Fruit fly (Drosophila melanogaster) whole organism, embryonic: ENCODE results near the gene pxb.

Experiments used
- CG10543 ChIP-seq: fragments of 200-800 bp; sonication (Bioruptor generic); optimal IDR thresholded peaks from 3 replicates; lab custom pipeline; 2017; ENCODE audit warnings: missing biosample characterization, mild to moderate bottlenecking, missing genetic modification characterization, moderate library complexity
- CG10654 ChIP-seq: fragments of 200-800 bp; sonication (Bioruptor generic); optimal IDR thresholded peaks from 2 replicates; lab custom pipeline; 2016; ENCODE audit warnings: missing biosample characterization, missing genetic modification characterization
- CG11560 ChIP-seq: fragments of 200-800 bp; sonication (Bioruptor generic); IDR thresholded peaks from 3 replicates; pipeline ENCODE4 v1.3.6; 2022; ENCODE audit warnings: missing biosample characterization, missing genetic modification characterization
- CG12071 ChIP-seq: fragments of 200-800 bp; sonication (Bioruptor generic); optimal IDR thresholded peaks from 3 replicates; lab custom pipeline; 2018; ENCODE audit warnings: missing biosample characterization, mild to moderate bottlenecking, missing genetic modification characterization
- CG15073 ChIP-seq: fragments of 200-800 bp; sonication (Bioruptor generic); optimal IDR thresholded peaks from 2 replicates; lab custom pipeline; 2016; ENCODE audit warnings: missing biosample characterization, missing genetic modification characterization
- CG17568 ChIP-seq: fragments of 200-800 bp; sonication (Bioruptor generic); optimal IDR thresholded peaks from 2 replicates; lab custom pipeline; 2018; ENCODE audit warnings: missing biosample characterization, mild to moderate bottlenecking, missing genetic modification characterization, moderate library complexity
- CG18599 ChIP-seq: fragments of 200-800 bp; sonication (Bioruptor generic); optimal IDR thresholded peaks from 3 replicates; lab custom pipeline; 2017; ENCODE audit warnings: missing biosample characterization, missing genetic modification characterization, mild to moderate bottlenecking, moderate library complexity, missing genetic modification reagents
- CG18619 ChIP-seq: fragments of 200-800 bp; sonication (Bioruptor generic); optimal IDR thresholded peaks from 3 replicates; lab custom pipeline; 2017; ENCODE audit warnings: missing biosample characterization, mild to moderate bottlenecking, missing genetic modification characterization
- CG2199 ChIP-seq: fragments of 200-800 bp; sonication (Bioruptor generic); IDR thresholded peaks from 3 replicates; pipeline ENCODE4 v1.3.6; 2022; ENCODE audit warnings: missing biosample characterization, missing genetic modification characterization
- CG2889 ChIP-seq: fragments of 200-800 bp; sonication (Bioruptor generic); IDR thresholded peaks from 3 replicates; pipeline ENCODE4 v1.3.6; 2022; ENCODE audit warnings: missing biosample characterization, missing genetic modification characterization
- CG3281 ChIP-seq: fragments of 200-800 bp; sonication (Bioruptor generic); optimal IDR thresholded peaks from 3 replicates; lab custom pipeline; 2017; ENCODE audit warnings: missing biosample characterization, mild to moderate bottlenecking, missing genetic modification characterization
- CG34376 ChIP-seq: fragments of 200-800 bp; sonication (Bioruptor generic); optimal IDR thresholded peaks from 2 replicates; lab custom pipeline; 2018; ENCODE audit warnings: missing biosample characterization, mild to moderate bottlenecking, missing genetic modification characterization
- CG3847 ChIP-seq: fragments of 200-800 bp; sonication (Bioruptor generic); IDR thresholded peaks from 2 replicates; pipeline ENCODE4 v1.3.6; 2022; ENCODE audit warnings: missing biosample characterization, missing genetic modification characterization
- CG3995 ChIP-seq: fragments of 200-800 bp; sonication (Bioruptor generic); optimal IDR thresholded peaks from 3 replicates; lab custom pipeline; 2016; ENCODE audit warnings: missing biosample characterization, missing genetic modification characterization
- CG42726 ChIP-seq: fragments of 200-800 bp; sonication (Bioruptor generic); IDR thresholded peaks from 2 replicates; pipeline ENCODE4 v1.3.6; 2022; ENCODE audit warnings: missing biosample characterization, missing genetic modification characterization; ENCODE audit not compliant: partially characterized antibody
- CG4282 ChIP-seq: fragments of 200-800 bp; sonication (Bioruptor generic); optimal IDR thresholded peaks from 2 replicates; lab custom pipeline; 2016; ENCODE audit warnings: missing biosample characterization, missing genetic modification characterization
- CG8388 ChIP-seq: fragments of 200-800 bp; sonication (Bioruptor generic); optimal IDR thresholded peaks from 2 replicates; lab custom pipeline; 2019; ENCODE audit warnings: missing biosample characterization, mild to moderate bottlenecking, missing genetic modification characterization, moderate library complexity
- CG9727 ChIP-seq: fragments of 200-800 bp; sonication (Bioruptor generic); optimal IDR thresholded peaks from 3 replicates; lab custom pipeline; 2017; ENCODE audit warnings: missing biosample characterization, mild to moderate bottlenecking, missing genetic modification characterization
- D19B ChIP-seq: fragments of 200-800 bp; sonication (Bioruptor generic); optimal IDR thresholded peaks from 2 replicates; lab custom pipeline; 2017; ENCODE audit warnings: missing biosample characterization, mild to moderate bottlenecking, missing genetic modification characterization
- Doc2 ChIP-seq: fragments of 200-800 bp; sonication (Bioruptor generic); IDR thresholded peaks from 2 replicates; pipeline ENCODE4 v1.3.6; 2022; ENCODE audit warnings: missing biosample characterization, missing genetic modification characterization
- H2.0 ChIP-seq: fragments of 200-800 bp; sonication (Bioruptor generic); IDR thresholded peaks from 2 replicates; pipeline ENCODE4 v1.3.6; 2022; ENCODE audit warnings: missing biosample characterization, missing genetic modification characterization
- Hey ChIP-seq: fragments of 200-800 bp; sonication (Bioruptor generic); optimal IDR thresholded peaks from 3 replicates; lab custom pipeline; 2018; ENCODE audit warnings: missing biosample characterization, mild to moderate bottlenecking, missing genetic modification characterization
- Hr3 ChIP-seq: fragments of 200-800 bp; sonication (Bioruptor generic); optimal IDR thresholded peaks from 3 replicates; lab custom pipeline; 2016; ENCODE audit warnings: missing biosample characterization, missing genetic modification characterization
- Hr51 ChIP-seq, 2 experiments: fragments of 200-800 bp; sonication (Bioruptor generic); optimal IDR thresholded peaks; 2 replicates in 1 of 2; 3 replicates in 1 of 2; lab custom pipeline; 2016 to 2018; ENCODE audit warnings: missing biosample characterization in 2 of 2, missing genetic modification characterization in 2 of 2, mild to moderate bottlenecking in 1 of 2, moderate library complexity in 1 of 2
- Lim3 ChIP-seq: fragments of 200-800 bp; sonication (Bioruptor generic); IDR thresholded peaks from 2 replicates; pipeline ENCODE4 v1.3.6; 2022; ENCODE audit warnings: missing biosample characterization, missing genetic modification characterization
- Sox100B ChIP-seq: fragments of 200-800 bp; sonication (Bioruptor generic); optimal IDR thresholded peaks from 3 replicates; lab custom pipeline; 2018; ENCODE audit warnings: missing biosample characterization, mild to moderate bottlenecking, missing genetic modification characterization
- Ssrp ChIP-seq: fragments of 200-800 bp; sonication (Bioruptor generic); optimal IDR thresholded peaks from 2 replicates; lab custom pipeline; 2018; ENCODE audit warnings: missing biosample characterization, mild to moderate bottlenecking, missing genetic modification characterization, moderate library complexity
- Vsx1 ChIP-seq: fragments of 200-800 bp; sonication (Bioruptor generic); optimal IDR thresholded peaks from 2 replicates; lab custom pipeline; 2017; ENCODE audit warnings: missing biosample characterization, mild to moderate bottlenecking, missing genetic modification characterization, missing genetic modification reagents
- ara ChIP-seq: fragments of 200-800 bp; sonication (Bioruptor generic); IDR thresholded peaks from 2 replicates; pipeline ENCODE4 v1.3.6; 2022; ENCODE audit warnings: missing biosample characterization, missing genetic modification characterization
- ato ChIP-seq: fragments of 200-800 bp; sonication (Bioruptor generic); IDR thresholded peaks from 2 replicates; pipeline ENCODE4 v1.3.6; 2022; ENCODE audit warnings: missing biosample characterization, missing genetic modification characterization; ENCODE audit not compliant: partially characterized antibody
- bcd ChIP-seq: fragments of 200-800 bp; sonication (Bioruptor generic); optimal IDR thresholded peaks from 2 replicates; lab custom pipeline; 2017; ENCODE audit warnings: missing biosample characterization, mild to moderate bottlenecking, missing genetic modification characterization
- bowl ChIP-seq: fragments of 200-800 bp; sonication (Bioruptor generic); IDR thresholded peaks from 2 replicates; pipeline ENCODE4 v1.3.6; 2022; ENCODE audit warnings: missing biosample characterization, missing genetic modification characterization
- chn ChIP-seq: fragments of 200-800 bp; sonication (Bioruptor generic); optimal IDR thresholded peaks from 2 replicates; lab custom pipeline; 2016; ENCODE audit warnings: missing biosample characterization, missing genetic modification characterization
- ci ChIP-seq: fragments of 200-800 bp; sonication (Bioruptor generic); IDR thresholded peaks from 3 replicates; pipeline ENCODE4 v1.3.6; 2022; ENCODE audit warnings: missing biosample characterization, missing genetic modification characterization
- crp ChIP-seq, 2 experiments: fragments of 200-800 bp; sonication (Bioruptor generic); optimal IDR thresholded peaks; 2 replicates in 1 of 2; 3 replicates in 1 of 2; lab custom pipeline; 2017; ENCODE audit warnings: missing biosample characterization in 2 of 2, missing genetic modification characterization in 2 of 2, mild to moderate bottlenecking in 1 of 2, moderate library complexity in 1 of 2
- ems ChIP-seq: fragments of 200-800 bp; sonication (Bioruptor generic); optimal IDR thresholded peaks from 3 replicates; lab custom pipeline; 2016; ENCODE audit warnings: missing biosample characterization, missing genetic modification characterization
- exex ChIP-seq: fragments of 200-800 bp; sonication (Bioruptor generic); optimal IDR thresholded peaks from 4 replicates; lab custom pipeline; 2018; ENCODE audit warnings: missing biosample characterization, mild to moderate bottlenecking, missing genetic modification characterization, moderate library complexity
- grn ChIP-seq: fragments of 200-800 bp; sonication (Bioruptor generic); optimal IDR thresholded peaks from 3 replicates; lab custom pipeline; 2017; ENCODE audit warnings: missing biosample characterization, missing genetic modification characterization
- hb ChIP-seq: fragments of 200-800 bp; sonication (Bioruptor generic); IDR thresholded peaks from 3 replicates; pipeline ENCODE4 v1.3.6; 2022; ENCODE audit warnings: missing biosample characterization, missing genetic modification characterization; ENCODE audit not compliant: partially characterized antibody
- lab ChIP-seq: fragments of 200-800 bp; sonication (Bioruptor generic); optimal IDR thresholded peaks from 3 replicates; lab custom pipeline; 2017; ENCODE audit warnings: missing biosample characterization, missing genetic modification characterization, mild to moderate bottlenecking, moderate library complexity, missing genetic modification reagents
- mam ChIP-seq: fragments of 200-800 bp; sonication (Bioruptor generic); optimal IDR thresholded peaks from 3 replicates; lab custom pipeline; 2016; ENCODE audit warnings: missing biosample characterization, missing genetic modification characterization
- nom ChIP-seq: fragments of 200-800 bp; sonication (Bioruptor generic); optimal IDR thresholded peaks from 2 replicates; lab custom pipeline; 2017; ENCODE audit warnings: missing biosample characterization, missing genetic modification characterization, mild to moderate bottlenecking, moderate library complexity, missing genetic modification reagents
- org-1 ChIP-seq: fragments of 200-800 bp; sonication (Bioruptor generic); optimal IDR thresholded peaks from 2 replicates; lab custom pipeline; 2017; ENCODE audit warnings: missing biosample characterization, missing genetic modification characterization
- phol ChIP-seq: fragments of 200-800 bp; sonication (Bioruptor generic); optimal IDR thresholded peaks from 3 replicates; lab custom pipeline; 2018; ENCODE audit warnings: missing biosample characterization, mild to moderate bottlenecking, missing genetic modification characterization, moderate library complexity
- pum ChIP-seq: fragments of 200-800 bp; sonication (Bioruptor generic); optimal IDR thresholded peaks from 2 replicates; lab custom pipeline; 2016; ENCODE audit warnings: missing biosample characterization, missing genetic modification characterization
- rib ChIP-seq: fragments of 200-800 bp; sonication (Bioruptor generic); IDR thresholded peaks from 2 replicates; pipeline ENCODE4 v1.3.6; 2022; ENCODE audit warnings: missing biosample characterization, missing genetic modification characterization
- sug ChIP-seq: fragments of 200-800 bp; optimal IDR thresholded peaks from 2 replicates; lab custom pipeline; 2019; ENCODE audit warnings: missing biosample characterization, mild to moderate bottlenecking, missing genetic modification characterization, moderate library complexity
- tio ChIP-seq: fragments of 200-800 bp; sonication (Bioruptor generic); optimal IDR thresholded peaks from 2 replicates; lab custom pipeline; 2017; ENCODE audit warnings: missing biosample characterization, missing genetic modification characterization, inconsistent platforms
- tll ChIP-seq, 2 experiments: fragments of 200-800 bp in 1 of 2; fragments of >200 bp in 1 of 2; sonication (Bioruptor generic) in 1 of 2; optimal IDR thresholded peaks; 2 replicates each; lab custom pipeline; 2017 to 2019; ENCODE audit warnings: missing biosample characterization in 2 of 2, missing genetic modification characterization in 2 of 2, mild to moderate bottlenecking in 1 of 2, moderate library complexity in 1 of 2
- zen ChIP-seq: fragments of 200-800 bp; sonication (Bioruptor generic); optimal IDR thresholded peaks from 3 replicates; lab custom pipeline; 2018; ENCODE audit warnings: missing biosample characterization, mild to moderate bottlenecking, missing genetic modification characterization, moderate library complexity

The pxb gene

dm6 chr3R:15696461-15697044 lies 30.6 kb downstream of the pxb start (continued):
- TF ChIP-seq ems (no peak), CG10654 (GFP tag; lab: Kevin White, UChicago) (no peak), CG17568 (no peak), phol (tag; lab: Kevin White, UChicago) (no peak), zen (no peak), Hr3 (GFP tag; lab: Kevin White, UChicago) (no peak), CG4282 (GFP tag; lab: Kevin White, UChicago) (no peak), crp (GFP tag; optimal IDR thresholded peaks at IDR 0.05; lab: Kevin White, UChicago) (no peak), CG2199 (GFP tag; lab: Robert Waterston, UW) (no peak), bowl (no peak), Doc2 (GFP tag; lab: Robert Waterston, UW) (no peak), CG8388 (GFP tag; lab: Kevin White, UChicago) (no peak), ato (no peak), grn (GFP tag; lab: Kevin White, UChicago) (peak; percentile 92), Hey (peak; percentile 6), ara (no peak), Hr51 (GFP tag; optimal IDR thresholded peaks at IDR 0.05; lab: Kevin White, UChicago) (no peak), hb (GFP tag; lab: Robert Waterston, UW) (no peak), Vsx1 (peak; percentile 79), CG2889 (GFP tag; lab: Robert Waterston, UW) (no peak), tll (GFP tag; optimal IDR thresholded peaks at IDR 0.05; lab: Kevin White, UChicago) (no peak), CG42726 (GFP tag; lab: Robert Waterston, UW) (no peak), mam (GFP tag; lab: Kevin White, UChicago) (no peak), chn (GFP tag; lab: Kevin White, UChicago) (no peak), rib (peak; percentile 66; the same call in 1 of the 2 replicates), H2.0 (no peak), CG15073 (no peak), CG11560 (tag; lab: Robert Waterston, UW) (no peak), org-1 (GFP tag; lab: Kevin White, UChicago) (no peak), CG10543 (GFP tag; lab: Kevin White, UChicago) (peak; percentile 36), lab (GFP tag; lab: Kevin White, UChicago) (peak; percentile 75), CG18619 (GFP tag; lab: Kevin White, UChicago) (no peak), CG18599 (GFP tag; lab: Kevin White, UChicago) (peak; percentile 38), Ssrp (tag; lab: Kevin White, UChicago) (no peak), CG34376 (GFP tag; lab: Kevin White, UChicago) (peak; percentile 88), sug (tag; lab: Kevin White, UChicago) (peak; percentile 75), pum (no peak), CG12071 (GFP tag; lab: Kevin White, UChicago) (peak; percentile 9), Lim3 (GFP tag; lab: Robert Waterston, UW) (peak; percentile 52; the same call in 1 of the 2 replicates), Sox100B (no peak), ci (GFP tag; lab: Robert Waterston, UW) (no peak), nom (no peak), CG3847 (GFP tag; lab: Robert Waterston, UW) (no peak), exex (tag; lab: Kevin White, UChicago) (peak; percentile 98), CG9727 (GFP tag; lab: Kevin White, UChicago) (no peak), CG3995 (GFP tag; lab: Kevin White, UChicago) (no peak), CG3281 (peak; percentile 34), D19B (no peak), tio (no peak), bcd (GFP tag; lab: Kevin White, UChicago) (no peak)
